Worm (Caenorhabditis elegans): ENCODE measurements around the gene srp-1.

Gene srp-1

DNA sequence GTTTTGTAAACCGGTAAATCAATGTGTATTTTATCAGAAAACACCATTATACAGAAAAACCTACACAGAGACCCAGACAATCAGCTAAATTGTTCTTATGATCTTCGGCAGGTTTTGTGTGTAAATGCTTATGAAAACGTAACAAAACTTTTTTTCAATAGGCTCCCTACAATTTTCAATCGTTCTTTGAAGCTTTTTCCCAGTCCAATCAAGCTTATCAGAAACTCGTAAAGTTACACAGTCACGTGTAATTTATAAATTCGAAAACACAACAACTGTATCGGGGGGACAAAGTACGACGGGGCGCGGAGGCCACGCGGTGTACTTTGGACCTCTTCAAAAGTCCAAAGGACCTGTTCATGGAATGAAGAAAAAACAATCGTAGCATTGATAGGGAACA is 22.9 kb upstream of the srp-1 start:
- TF ChIP-seq B0310.2 (tag; optimal IDR thresholded peaks at IDR 0.05) (no peak), sea-1 (GFP tag; conservative IDR thresholded peaks at IDR 0.05) (no peak), hmbx-1 (tag; optimal IDR thresholded peaks at IDR 0.05) (no peak), ceh-13 (GFP tag; optimal IDR thresholded peaks at IDR 0.05) (no peak), pes-1 (GFP tag; IDR thresholded peaks at IDR 0.05) (no peak), tra-4 (tag; optimal IDR thresholded peaks at IDR 0.05) (no peak), scrt-1 (GFP tag; IDR thresholded peaks at IDR 0.05) (no peak), tbx-11 (GFP tag; IDR thresholded peaks at IDR 0.05) (no peak), ceh-36 (tag; optimal IDR thresholded peaks at IDR 0.05) (no peak), aly-1 (tag; optimal IDR thresholded peaks at IDR 0.05) (no peak), hnd-1 (tag; optimal IDR thresholded peaks at IDR 0.05) (no peak), tbx-37 (GFP tag; conservative IDR thresholded peaks at IDR 0.05) (no peak), ets-7 (tag; optimal IDR thresholded peaks at IDR 0.05) (no peak), ama-1 (optimal IDR thresholded peaks at IDR 0.05) (no peak)

DNA sequence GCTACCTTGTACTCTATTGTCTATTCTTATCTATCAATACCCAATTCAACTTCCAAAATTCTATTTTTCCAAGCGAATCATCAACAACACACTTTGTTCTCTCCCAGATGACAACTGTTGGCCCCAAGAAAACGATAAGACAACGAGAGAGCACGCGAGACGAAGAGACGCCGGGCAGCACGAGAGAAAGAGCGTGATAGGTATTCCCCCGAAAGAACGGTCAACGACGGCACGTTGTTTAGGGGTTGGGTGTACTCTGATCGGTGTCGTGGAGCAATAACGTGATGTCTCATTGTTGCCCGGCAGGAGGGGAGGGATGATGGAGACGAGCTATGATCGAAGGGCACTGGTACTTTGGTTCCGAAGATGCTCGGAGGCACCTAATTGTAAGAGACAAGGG is 21.8 kb upstream of the srp-1 start:
- TF ChIP-seq F13C5.2 (tag; optimal IDR thresholded peaks at IDR 0.05) (no peak), aly-1 (tag; optimal IDR thresholded peaks at IDR 0.05) (no peak), scrt-1 (GFP tag; IDR thresholded peaks at IDR 0.05) (no peak), hmbx-1 (tag; optimal IDR thresholded peaks at IDR 0.05) (no peak), B0310.2 (tag; optimal IDR thresholded peaks at IDR 0.05) (no peak), ets-7 (tag; optimal IDR thresholded peaks at IDR 0.05) (no peak), ceh-36 (tag; optimal IDR thresholded peaks at IDR 0.05) (no peak)

DNA sequence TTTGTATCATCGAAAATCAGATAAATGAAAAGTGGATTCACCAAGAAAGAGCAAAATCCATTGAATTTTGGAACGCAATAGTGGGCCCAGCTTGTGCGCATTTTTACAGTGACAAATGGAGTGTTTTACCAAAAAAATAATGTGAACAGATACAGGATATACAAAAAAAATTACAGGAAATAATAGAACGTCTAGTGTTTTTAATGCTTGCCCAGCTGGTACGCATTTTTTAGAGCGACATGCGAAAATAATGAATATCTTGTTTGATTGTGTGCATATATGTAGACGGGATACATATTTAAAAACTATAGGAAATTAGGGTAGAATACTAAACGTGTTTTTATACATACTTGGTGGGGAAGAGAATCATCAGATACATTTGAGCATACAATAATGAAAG is 16.9 kb upstream of the srp-1 start, which contains the start of gene srj-25:
Gene srj-25, minus strand, starts transcription at position 101 of the 400 bp plus-strand sequence.
- TF ChIP-seq F13C5.2 (tag; optimal IDR thresholded peaks at IDR 0.05) (no peak), tbx-11 (GFP tag; IDR thresholded peaks at IDR 0.05) (no peak), ceh-36 (tag; optimal IDR thresholded peaks at IDR 0.05) (no peak), ets-7 (tag; optimal IDR thresholded peaks at IDR 0.05) (no peak), ama-1 (optimal IDR thresholded peaks at IDR 0.05) (no peak), scrt-1 (GFP tag; IDR thresholded peaks at IDR 0.05) (no peak), aly-1 (tag; optimal IDR thresholded peaks at IDR 0.05) (no peak), B0310.2 (tag; optimal IDR thresholded peaks at IDR 0.05) (no peak), tra-4 (tag; optimal IDR thresholded peaks at IDR 0.05) (no peak), hnd-1 (tag; optimal IDR thresholded peaks at IDR 0.05) (no peak), ceh-13 (GFP tag; optimal IDR thresholded peaks at IDR 0.05) (no peak), flt-1 (GFP tag; IDR thresholded peaks at IDR 0.05) (no peak), sea-1 (GFP tag; conservative IDR thresholded peaks at IDR 0.05) (no peak), hmbx-1 (tag; optimal IDR thresholded peaks at IDR 0.05) (no peak), hmg-4 (GFP tag; optimal IDR thresholded peaks at IDR 0.05) (no peak), tbx-37 (GFP tag; conservative IDR thresholded peaks at IDR 0.05) (no peak), pes-1 (GFP tag; IDR thresholded peaks at IDR 0.05) (no peak)

- TF ChIP-seq hmg-4 (GFP tag; optimal IDR thresholded peaks at IDR 0.05) (no peak), scrt-1 (GFP tag; IDR thresholded peaks at IDR 0.05) (no peak), hnd-1 (tag; optimal IDR thresholded peaks at IDR 0.05) (no peak), pes-1 (GFP tag; IDR thresholded peaks at IDR 0.05) (no peak), sea-1 (GFP tag; conservative IDR thresholded peaks at IDR 0.05) (no peak), flt-1 (GFP tag; IDR thresholded peaks at IDR 0.05) (no peak), aly-1 (tag; optimal IDR thresholded peaks at IDR 0.05) (no peak), F13C5.2 (tag; optimal IDR thresholded peaks at IDR 0.05) (no peak), ama-1 (optimal IDR thresholded peaks at IDR 0.05) (no peak), ceh-36 (tag; optimal IDR thresholded peaks at IDR 0.05) (no peak), tbx-11 (GFP tag; IDR thresholded peaks at IDR 0.05) (no peak), tra-4 (tag; optimal IDR thresholded peaks at IDR 0.05) (no peak), B0310.2 (tag; optimal IDR thresholded peaks at IDR 0.05) (no peak), hmbx-1 (tag; optimal IDR thresholded peaks at IDR 0.05) (no peak), ets-7 (tag; optimal IDR thresholded peaks at IDR 0.05) (no peak), tbx-37 (GFP tag; conservative IDR thresholded peaks at IDR 0.05) (no peak), ceh-13 (GFP tag; optimal IDR thresholded peaks at IDR 0.05) (no peak)
These were observed 14.3 kb upstream of the srp-1 start, which contains the start of gene srj-24 for ce11 chrV:738770-739169. Gene srj-24, minus strand, starts transcription at chrV:738870.

- no peak for TF ChIP-seq ceh-36 (tag; optimal IDR thresholded peaks at IDR 0.05)
- no peak for TF ChIP-seq tra-4 (tag; optimal IDR thresholded peaks at IDR 0.05)
- TF ChIP-seq ama-1 (optimal IDR thresholded peaks at IDR 0.05) = no peak
- TF ChIP-seq ets-7 (tag; optimal IDR thresholded peaks at IDR 0.05) = no peak
- TF ChIP-seq ceh-13 (GFP tag; optimal IDR thresholded peaks at IDR 0.05) = no peak
These were observed 11.3 kb upstream of the srp-1 start, which contains the start of gene C05E4.7 for ce11 chrV:741820-742219. Gene C05E4.7, plus strand, starts transcription at chrV:742120.

DNA sequence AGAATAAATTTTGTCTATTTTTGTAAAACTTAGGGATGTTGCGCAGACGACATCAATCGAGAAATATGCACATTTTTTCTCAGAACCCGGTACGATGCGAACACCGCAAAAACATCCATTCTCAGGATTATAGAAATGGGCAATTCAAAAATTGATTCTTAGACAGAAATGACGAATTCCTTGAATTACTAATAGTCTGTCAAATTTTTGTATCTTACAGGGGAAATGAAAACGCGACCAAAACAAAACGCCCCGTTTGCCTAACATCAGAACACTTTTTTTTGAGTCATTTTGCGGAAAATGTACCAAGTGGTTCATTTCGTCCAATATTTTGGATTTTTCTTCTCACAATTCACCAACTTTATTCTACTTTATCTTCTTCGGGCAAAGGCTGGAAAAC is 9.7 kb upstream of the srp-1 start, which contains the start of gene str-134:
Gene str-134, plus strand, starts transcription at position 301 of the 400 bp plus-strand sequence.
- no peak for TF ChIP-seq tbx-11 (GFP tag; IDR thresholded peaks at IDR 0.05)
- TF ChIP-seq aly-1 (tag; optimal IDR thresholded peaks at IDR 0.05) = no peak
- TF ChIP-seq scrt-1 (GFP tag; IDR thresholded peaks at IDR 0.05) = no peak
- no peak for TF ChIP-seq tra-4 (tag; optimal IDR thresholded peaks at IDR 0.05)

DNA sequence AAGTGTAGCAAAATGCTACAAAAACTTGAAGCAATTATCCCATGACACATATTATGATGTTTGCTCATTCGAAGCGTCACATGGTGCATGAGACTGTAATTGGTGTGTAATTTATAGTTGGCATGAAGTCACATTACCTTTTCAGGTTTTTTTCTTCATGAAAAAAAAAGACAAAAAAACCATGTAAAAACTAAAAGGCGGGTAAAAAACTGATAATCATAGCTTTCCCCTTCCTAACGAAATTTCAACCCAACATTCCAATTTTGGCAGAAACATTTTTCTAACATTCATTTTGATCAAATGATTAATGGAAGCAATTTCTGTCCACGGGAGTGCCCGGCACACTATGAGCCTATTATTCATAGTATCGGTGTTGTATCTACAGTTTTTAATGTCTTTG is 5.0 kb upstream of the srp-1 start, which contains the start of gene sri-4:
Gene sri-4, plus strand, starts transcription at position 301 of the 400 bp plus-strand sequence.
- TF ChIP-seq scrt-1 (GFP tag; IDR thresholded peaks at IDR 0.05) (no peak), pes-1 (GFP tag; IDR thresholded peaks at IDR 0.05) (no peak), tbx-37 (GFP tag; conservative IDR thresholded peaks at IDR 0.05) (no peak), tra-4 (tag; optimal IDR thresholded peaks at IDR 0.05) (no peak), hmbx-1 (tag; optimal IDR thresholded peaks at IDR 0.05) (no peak), flt-1 (GFP tag; IDR thresholded peaks at IDR 0.05) (no peak), B0310.2 (tag; optimal IDR thresholded peaks at IDR 0.05) (no peak), sea-1 (GFP tag; conservative IDR thresholded peaks at IDR 0.05) (no peak)

- no peak for TF ChIP-seq B0310.2 (tag; optimal IDR thresholded peaks at IDR 0.05)
- TF ChIP-seq pes-1 (GFP tag; IDR thresholded peaks at IDR 0.05) = no peak
- TF ChIP-seq tbx-11 (GFP tag; IDR thresholded peaks at IDR 0.05) = no peak
- no peak for TF ChIP-seq aly-1 (tag; optimal IDR thresholded peaks at IDR 0.05)
- no peak for TF ChIP-seq tbx-37 (GFP tag; conservative IDR thresholded peaks at IDR 0.05)
- no peak for TF ChIP-seq sea-1 (GFP tag; conservative IDR thresholded peaks at IDR 0.05)
- no peak for TF ChIP-seq hnd-1 (tag; optimal IDR thresholded peaks at IDR 0.05)
- TF ChIP-seq flt-1 (GFP tag; IDR thresholded peaks at IDR 0.05) = no peak
These were observed 3.1 kb downstream of the srp-1 start, which contains the start of gene str-20 for ce11 chrV:756169-756568. Gene str-20, plus strand, starts transcription at chrV:756469.
